Worm (Caenorhabditis elegans): Measurements from ENCODE around the gene agxt-1.

Gene agxt-1

ce11 chrII:8853238-8853637 lies 7.8 kb downstream of the agxt-1 start:
- no peak for TF ChIP-seq gmeb-1 (tag; optimal IDR thresholded peaks at IDR 0.05)
- no peak for TF ChIP-seq unc-55 (GFP tag; optimal IDR thresholded peaks at IDR 0.05)
- TF ChIP-seq nhr-77 (tag; optimal IDR thresholded peaks at IDR 0.05) = no peak
- TF ChIP-seq nhr-25 (tag; optimal IDR thresholded peaks at IDR 0.05) = no peak

- TF ChIP-seq sma-9 (GFP tag; optimal IDR thresholded peaks at IDR 0.05) (peak; percentile 25), sma-9 (tag; optimal IDR thresholded peaks at IDR 0.05) (no peak), mab-5 (tag; optimal IDR thresholded peaks at IDR 0.05) (no peak), sem-4 (tag; optimal IDR thresholded peaks at IDR 0.05) (no peak), lsy-2 (tag; optimal IDR thresholded peaks at IDR 0.05) (peak in 1 of 2 experiments; percentile 2), unc-62 (GFP tag; optimal IDR thresholded peaks at IDR 0.05) (no peak), ztf-1 (GFP tag; conservative IDR thresholded peaks at IDR 0.05) (no peak), sma-3 (GFP tag; optimal IDR thresholded peaks at IDR 0.05) (peak; percentile 25), nhr-25 (tag; optimal IDR thresholded peaks at IDR 0.05) (peak; percentile 35), zag-1 (tag; optimal IDR thresholded peaks at IDR 0.05) (no peak), dmd-4 (tag; optimal IDR thresholded peaks at IDR 0.05) (no peak), lin-39 (tag; optimal IDR thresholded peaks at IDR 0.05) (no peak), nhr-23 (tag; optimal IDR thresholded peaks at IDR 0.05) (no peak), R02D3.7 (tag; optimal IDR thresholded peaks at IDR 0.05) (no peak), fos-1 (tag; optimal IDR thresholded peaks at IDR 0.05) (peak; percentile 15), peb-1 (tag; optimal IDR thresholded peaks at IDR 0.05) (no peak), nhr-21 (tag; optimal IDR thresholded peaks at IDR 0.05) (peak; percentile 69)
Observed at ce11 chrII:8853960-8854359, 8.6 kb downstream of the agxt-1 start.

ce11 chrII:8854874-8855273 lies 9.5 kb downstream of the agxt-1 start:
- peak; percentile 33 for TF ChIP-seq nhr-25 (tag; optimal IDR thresholded peaks at IDR 0.05)
- TF ChIP-seq F13H6.1 (tag; optimal IDR thresholded peaks at IDR 0.05) = no peak

ce11 chrII:8856524-8856923 lies 11.1 kb downstream of the agxt-1 start:
- TF ChIP-seq ama-1 (optimal IDR thresholded peaks at IDR 0.05) = no peak
- no peak for TF ChIP-seq sma-3 (GFP tag; optimal IDR thresholded peaks at IDR 0.05)
- TF ChIP-seq ztf-1 (GFP tag; conservative IDR thresholded peaks at IDR 0.05) = no peak
- no peak for TF ChIP-seq elt-1 (tag; optimal IDR thresholded peaks at IDR 0.05)
- no peak for TF ChIP-seq unc-55 (GFP tag; optimal IDR thresholded peaks at IDR 0.05)
- TF ChIP-seq nhr-21 (tag; optimal IDR thresholded peaks at IDR 0.05) = no peak
- no peak for TF ChIP-seq lin-39 (tag; optimal IDR thresholded peaks at IDR 0.05)
- no peak for TF ChIP-seq C34F6.9 (tag; optimal IDR thresholded peaks at IDR 0.05)
- no peak for TF ChIP-seq R02D3.7 (tag; optimal IDR thresholded peaks at IDR 0.05)
- TF ChIP-seq unc-62 (GFP tag; optimal IDR thresholded peaks at IDR 0.05) = no peak
- TF ChIP-seq nhr-237 (tag; optimal IDR thresholded peaks at IDR 0.05) = no peak
- TF ChIP-seq nhr-23 (tag; optimal IDR thresholded peaks at IDR 0.05) = no peak
- no peak for TF ChIP-seq skn-1 (tag; optimal IDR thresholded peaks at IDR 0.05)
- TF ChIP-seq sem-4 (tag; optimal IDR thresholded peaks at IDR 0.05) = no peak
- no peak for TF ChIP-seq F13H6.1 (tag; optimal IDR thresholded peaks at IDR 0.05)
- no peak for TF ChIP-seq nhr-10 (tag; optimal IDR thresholded peaks at IDR 0.05)

- TF ChIP-seq nhr-77 (tag; optimal IDR thresholded peaks at IDR 0.05) = no peak
- no peak for TF ChIP-seq lin-13 (GFP tag; optimal IDR thresholded peaks at IDR 0.05)
- no peak for TF ChIP-seq lin-39 (tag; optimal IDR thresholded peaks at IDR 0.05)
- no peak for TF ChIP-seq R02D3.7 (tag; optimal IDR thresholded peaks at IDR 0.05)
- no peak for TF ChIP-seq crh-2 (tag; optimal IDR thresholded peaks at IDR 0.05)
- TF ChIP-seq ztf-11 (tag; optimal IDR thresholded peaks at IDR 0.05) = no peak
- no peak for TF ChIP-seq unc-55 (GFP tag; optimal IDR thresholded peaks at IDR 0.05)
- TF ChIP-seq nhr-11 (tag; optimal IDR thresholded peaks at IDR 0.05) = no peak
- TF ChIP-seq blmp-1 (tag; optimal IDR thresholded peaks at IDR 0.05; ENCODE audit: insufficient read depth) = no peak
- no peak for TF ChIP-seq unc-62 (GFP tag; optimal IDR thresholded peaks at IDR 0.05)
- no peak for TF ChIP-seq nhr-12 (tag; optimal IDR thresholded peaks at IDR 0.05)
- no peak for TF ChIP-seq nhr-6 (tag; optimal IDR thresholded peaks at IDR 0.05)
- no peak for TF ChIP-seq ztf-4 (tag; optimal IDR thresholded peaks at IDR 0.05)
Observed at ce11 chrII:8857074-8857473, 11.7 kb downstream of the agxt-1 start.
